Fruit fly (Drosophila melanogaster): ENCODE results near the gene CG12883.

DNA sequence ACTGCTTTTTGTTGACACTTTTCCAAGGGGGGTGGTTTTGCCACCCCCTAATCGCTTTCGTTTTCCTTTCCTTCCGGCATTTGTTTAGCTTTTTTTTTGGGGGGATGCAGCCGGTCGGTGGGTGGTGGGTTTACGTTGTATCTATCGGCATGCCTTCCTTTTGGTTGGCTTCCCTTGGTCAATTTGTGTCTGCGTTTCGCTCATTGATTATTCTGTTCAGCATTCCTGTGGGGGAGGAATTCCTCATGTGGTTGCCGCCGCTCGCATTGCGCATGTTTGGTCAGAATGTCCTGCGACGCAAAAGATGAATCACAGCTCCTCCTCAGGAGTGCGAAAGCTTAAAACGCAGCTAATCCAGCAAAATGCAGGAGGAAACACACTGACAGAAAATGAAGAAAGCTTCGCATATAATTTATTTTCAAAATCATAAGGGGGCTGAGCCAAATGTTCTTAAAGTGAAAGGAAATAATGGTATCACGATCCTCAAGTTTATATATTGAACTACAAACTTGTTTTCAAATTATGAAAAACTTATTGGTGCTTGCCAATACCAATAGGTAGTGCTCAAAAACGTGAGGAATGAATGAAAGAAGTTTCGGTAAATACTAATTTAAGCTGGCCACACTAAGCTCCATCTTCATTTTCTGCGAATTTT lies 26.8 kb upstream of the CG12883 start, which contains the start of gene RpS10a:
- TF ChIP-seq E2f1 (GFP tag; IDR thresholded peaks at IDR 0.05): no peak
- TF ChIP-seq B-H1 (GFP tag; IDR thresholded peaks at IDR 0.05): no peak
- TF ChIP-seq Lim3 (GFP tag; IDR thresholded peaks at IDR 0.05): no peak
- no peak for TF ChIP-seq corto (GFP tag; optimal IDR thresholded peaks at IDR 0.05)
- no peak for TF ChIP-seq oc (tag; optimal IDR thresholded peaks at IDR 0.05)
- no peak for TF ChIP-seq shn (GFP tag; optimal IDR thresholded peaks at IDR 0.05)

Measured in whole organism, embryonic.